Worm (Caenorhabditis elegans) whole organism, L4 larva: Measurements from ENCODE around the gene F58B4.3.

Experiments
- unc-39 ChIP-seq: sonication (generic microtip); optimal IDR thresholded peaks from 2 replicates; lab custom pipeline; 2017; ENCODE audit warnings: missing biosample characterization, missing genetic modification characterization
- zag-1 ChIP-seq: fragments of 150-350 bp; optimal IDR thresholded peaks from 2 replicates; lab custom pipeline; 2014; ENCODE audit warnings: missing biosample characterization, missing genetic modification characterization

DNA sequence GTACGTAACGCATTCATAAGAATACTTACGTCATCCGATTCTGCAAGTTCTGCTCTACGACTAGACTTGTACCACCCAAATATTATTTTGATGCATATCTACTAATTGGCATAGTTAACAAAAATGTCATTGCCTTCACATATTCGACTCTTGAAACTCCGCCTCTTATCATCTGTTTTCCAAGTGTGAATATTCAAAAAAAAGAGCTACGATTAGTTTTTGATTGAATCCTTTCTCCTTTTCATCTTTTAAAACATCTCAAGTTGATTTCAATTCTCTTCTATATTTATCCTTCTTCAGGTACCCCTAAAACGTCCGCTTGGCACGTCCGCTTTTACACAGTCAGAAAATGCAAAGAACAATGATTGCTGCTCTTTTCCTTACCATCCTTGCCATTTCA lies 18.3 kb downstream of the F58B4.3 start, which contains the start of gene F17C11.2:
- TF ChIP-seq unc-39 (tag; lab: Kevin White, UChicago) (no peak), zag-1 (tag; lab: Kevin White, UChicago) (no peak)
